Fruit fly (Drosophila melanogaster) whole organism, embryonic: Measurements from ENCODE around the gene CG2865.

Experiments used
- Abd-B ChIP-seq: fragments of 200-800 bp; sonication (Bioruptor generic); optimal IDR thresholded peaks from 2 replicates; lab custom pipeline; 2018; ENCODE audit warnings: missing biosample characterization, mild to moderate bottlenecking, missing genetic modification characterization, moderate library complexity
- Aef1 ChIP-seq: fragments of 200-800 bp; sonication (Bioruptor generic); IDR thresholded peaks from 3 replicates; pipeline ENCODE4 v1.3.6; 2022; ENCODE audit warnings: missing biosample characterization, missing genetic modification characterization
- Atf6 ChIP-seq: fragments of 200-800 bp; sonication (Bioruptor generic); IDR thresholded peaks from 2 replicates; pipeline ENCODE4 v1.3.6; 2022; ENCODE audit warnings: missing biosample characterization, missing genetic modification characterization
- BtbVII ChIP-seq: fragments of 200-800 bp; sonication (Bioruptor generic); optimal IDR thresholded peaks from 3 replicates; lab custom pipeline; 2017; ENCODE audit warnings: missing biosample characterization, mild to moderate bottlenecking, missing genetic modification characterization
- CG10565 ChIP-seq: fragments of 200-800 bp; sonication (Bioruptor generic); optimal IDR thresholded peaks from 3 replicates; lab custom pipeline; 2016; ENCODE audit warnings: missing biosample characterization, mild to moderate bottlenecking, missing genetic modification characterization
- CG11247 ChIP-seq: fragments of 200-800 bp; sonication (Bioruptor generic); IDR thresholded peaks from 2 replicates; pipeline ENCODE4 v1.3.6; 2022; ENCODE audit warnings: missing biosample characterization, missing genetic modification characterization
- CG12104 ChIP-seq: fragments of 200-800 bp; sonication (Bioruptor generic); optimal IDR thresholded peaks from 3 replicates; lab custom pipeline; 2016; ENCODE audit warnings: missing biosample characterization, missing genetic modification characterization
- CG12155 ChIP-seq: fragments of 200-800 bp; sonication (Bioruptor generic); optimal IDR thresholded peaks from 3 replicates; lab custom pipeline; 2016; ENCODE audit warnings: missing biosample characterization, missing genetic modification characterization
- CG1233 ChIP-seq: fragments of 200-800 bp; sonication (Bioruptor generic); optimal IDR thresholded peaks from 4 replicates; lab custom pipeline; 2018; ENCODE audit warnings: missing biosample characterization, mild to moderate bottlenecking, missing genetic modification characterization
- CG13894 ChIP-seq: fragments of 200-800 bp; sonication (Bioruptor generic); optimal IDR thresholded peaks from 3 replicates; lab custom pipeline; 2018; ENCODE audit warnings: missing biosample characterization, mild to moderate bottlenecking, missing genetic modification characterization, moderate library complexity
- CG2202 ChIP-seq: fragments of 200-800 bp; sonication (Bioruptor generic); optimal IDR thresholded peaks from 2 replicates; lab custom pipeline; 2018; ENCODE audit warnings: missing biosample characterization, mild to moderate bottlenecking, missing genetic modification characterization
- CG2678 ChIP-seq: fragments of 200-800 bp; sonication (Bioruptor generic); optimal IDR thresholded peaks from 3 replicates; lab custom pipeline; 2019; ENCODE audit warnings: missing biosample characterization, mild to moderate bottlenecking, missing genetic modification characterization, moderate library complexity
- CG31224 ChIP-seq: fragments of 200-800 bp; sonication (Bioruptor generic); IDR thresholded peaks from 2 replicates; pipeline ENCODE4 v1.3.6; 2022; ENCODE audit warnings: missing biosample characterization, missing genetic modification characterization
- CG32772 ChIP-seq: fragments of 200-800 bp; sonication (Bioruptor generic); IDR thresholded peaks from 2 replicates; pipeline ENCODE4 v1.3.6; 2022; ENCODE audit warnings: missing biosample characterization, missing genetic modification characterization
- CG42726 ChIP-seq: fragments of 200-800 bp; sonication (Bioruptor generic); IDR thresholded peaks from 2 replicates; pipeline ENCODE4 v1.3.6; 2022; ENCODE audit warnings: missing biosample characterization, missing genetic modification characterization; ENCODE audit not compliant: partially characterized antibody
- CG4617 ChIP-seq: fragments of 200-800 bp; sonication (Bioruptor generic); optimal IDR thresholded peaks from 3 replicates; lab custom pipeline; 2016; ENCODE audit warnings: missing biosample characterization, missing genetic modification characterization, borderline replicate concordance
- CG8478 ChIP-seq: fragments of >200 bp; optimal IDR thresholded peaks from 2 replicates; lab custom pipeline; 2018
- CG9797 ChIP-seq: fragments of 200-800 bp; sonication (Bioruptor generic); optimal IDR thresholded peaks from 3 replicates; lab custom pipeline; 2018; ENCODE audit warnings: missing biosample characterization, mild to moderate bottlenecking, missing genetic modification characterization
- D19B ChIP-seq: fragments of 200-800 bp; sonication (Bioruptor generic); optimal IDR thresholded peaks from 2 replicates; lab custom pipeline; 2017; ENCODE audit warnings: missing biosample characterization, mild to moderate bottlenecking, missing genetic modification characterization
- Dad ChIP-seq: fragments of 200-800 bp; sonication (Bioruptor generic); optimal IDR thresholded peaks from 3 replicates; lab custom pipeline; 2016; ENCODE audit warnings: missing biosample characterization, missing genetic modification characterization
- Hr39 ChIP-seq: fragments of >200 bp; optimal IDR thresholded peaks from 2 replicates; lab custom pipeline; 2017
- Hr51 ChIP-seq, 2 experiments: fragments of 200-800 bp; sonication (Bioruptor generic); optimal IDR thresholded peaks; 2 replicates in 1 of 2; 3 replicates in 1 of 2; lab custom pipeline; 2016 to 2018; ENCODE audit warnings: missing biosample characterization in 2 of 2, missing genetic modification characterization in 2 of 2, mild to moderate bottlenecking in 1 of 2, moderate library complexity in 1 of 2
- MESR4 ChIP-seq: fragments of 200-800 bp; sonication (Bioruptor generic); optimal IDR thresholded peaks from 2 replicates; lab custom pipeline; 2018; ENCODE audit warnings: missing biosample characterization, mild to moderate bottlenecking, missing genetic modification characterization, moderate library complexity
- NK7.1 ChIP-seq: fragments of 200-800 bp; sonication (Bioruptor generic); optimal IDR thresholded peaks from 3 replicates; lab custom pipeline; 2016; ENCODE audit warnings: missing biosample characterization, missing genetic modification characterization
- Neu2 ChIP-seq: fragments of 200-800 bp; sonication (Bioruptor generic); optimal IDR thresholded peaks from 3 replicates; lab custom pipeline; 2016; ENCODE audit warnings: missing biosample characterization, missing genetic modification characterization, borderline replicate concordance
- Nf-YC ChIP-seq: fragments of 200-800 bp; optimal IDR thresholded peaks from 3 replicates; lab custom pipeline; 2019; ENCODE audit warnings: missing biosample characterization, mild to moderate bottlenecking, missing genetic modification characterization, moderate library complexity
- PHDP ChIP-seq: fragments of 200-800 bp; sonication (Bioruptor generic); optimal IDR thresholded peaks from 3 replicates; lab custom pipeline; 2018; ENCODE audit warnings: missing biosample characterization, mild to moderate bottlenecking, missing genetic modification characterization, moderate library complexity
- Poxn ChIP-seq: fragments of 200-800 bp; sonication (Bioruptor generic); IDR thresholded peaks from 2 replicates; pipeline ENCODE4 v1.3.6; 2022; ENCODE audit warnings: missing biosample characterization, missing genetic modification characterization
- Sry-β ChIP-seq: fragments of 200-800 bp; sonication (Bioruptor generic); optimal IDR thresholded peaks from 2 replicates; lab custom pipeline; 2018; ENCODE audit warnings: missing biosample characterization, mild to moderate bottlenecking, missing genetic modification characterization, moderate library complexity
- bigmax ChIP-seq: fragments of 200-800 bp; sonication (Bioruptor generic); optimal IDR thresholded peaks from 2 replicates; lab custom pipeline; 2018; ENCODE audit warnings: missing biosample characterization, mild to moderate bottlenecking, missing genetic modification characterization
- bowl ChIP-seq: fragments of 200-800 bp; sonication (Bioruptor generic); IDR thresholded peaks from 2 replicates; pipeline ENCODE4 v1.3.6; 2022; ENCODE audit warnings: missing biosample characterization, missing genetic modification characterization
- cas ChIP-seq: fragments of 200-800 bp; sonication (Bioruptor generic); IDR thresholded peaks from 2 replicates; pipeline ENCODE4 v1.3.6; 2022; ENCODE audit warnings: missing biosample characterization, missing genetic modification characterization
- cato ChIP-seq: fragments of 200-800 bp; sonication (Bioruptor generic); optimal IDR thresholded peaks from 2 replicates; lab custom pipeline; 2016; ENCODE audit warnings: missing biosample characterization, missing genetic modification characterization, borderline replicate concordance
- chm ChIP-seq: fragments of 200-800 bp; sonication (Bioruptor generic); IDR thresholded peaks from 2 replicates; pipeline ENCODE4 v1.3.6; 2022; ENCODE audit warnings: missing biosample characterization, missing genetic modification characterization
- crol ChIP-seq: fragments of 200-800 bp; sonication (Bioruptor generic); IDR thresholded peaks from 2 replicates; pipeline ENCODE4 v1.3.6; 2022; ENCODE audit warnings: missing biosample characterization, missing genetic modification characterization
- cwo ChIP-seq: fragments of 200-800 bp; sonication (Bioruptor generic); optimal IDR thresholded peaks from 3 replicates; lab custom pipeline; 2017; ENCODE audit warnings: missing biosample characterization, missing genetic modification characterization, mild to moderate bottlenecking, moderate library complexity, missing genetic modification reagents
- dysf ChIP-seq: fragments of 200-800 bp; sonication (Bioruptor generic); IDR thresholded peaks from 3 replicates; pipeline ENCODE4 v1.3.6; 2022; ENCODE audit warnings: missing biosample characterization, missing genetic modification characterization
- eve ChIP-seq, 2 experiments: fragments of >200 bp; optimal IDR thresholded peaks; 2 replicates each; lab custom pipeline; 2017; ENCODE audit warnings: missing biosample characterization in 2 of 2, missing genetic modification characterization in 2 of 2
- fd102C ChIP-seq: fragments of 200-800 bp; sonication (Bioruptor generic); optimal IDR thresholded peaks from 2 replicates; lab custom pipeline; 2018; ENCODE audit warnings: missing biosample characterization, mild to moderate bottlenecking, missing genetic modification characterization, moderate library complexity
- fru ChIP-seq: fragments of >200 bp; optimal IDR thresholded peaks from 2 replicates; lab custom pipeline; 2017
- gfzf ChIP-seq: fragments of 200-800 bp; sonication (Bioruptor generic); optimal IDR thresholded peaks from 2 replicates; lab custom pipeline; 2016; ENCODE audit warnings: missing biosample characterization, mild to moderate bottlenecking, missing genetic modification characterization, moderate library complexity
- gro ChIP-seq: fragments of 200-800 bp; sonication (Bioruptor generic); optimal IDR thresholded peaks from 2 replicates; lab custom pipeline; 2016; ENCODE audit warnings: missing biosample characterization, missing genetic modification characterization
- gsb-n ChIP-seq: fragments of 200-800 bp; sonication (Bioruptor generic); optimal IDR thresholded peaks from 3 replicates; lab custom pipeline; 2018; ENCODE audit warnings: missing biosample characterization, mild to moderate bottlenecking, missing genetic modification characterization
- kay ChIP-seq: fragments of 200-800 bp; sonication (Bioruptor generic); optimal IDR thresholded peaks from 2 replicates; lab custom pipeline; 2016; ENCODE audit warnings: missing biosample characterization, missing genetic modification characterization
- mam ChIP-seq: fragments of 200-800 bp; sonication (Bioruptor generic); optimal IDR thresholded peaks from 3 replicates; lab custom pipeline; 2016; ENCODE audit warnings: missing biosample characterization, missing genetic modification characterization
- otp ChIP-seq: fragments of 200-800 bp; sonication (Bioruptor generic); IDR thresholded peaks from 3 replicates; pipeline ENCODE4, ENCODE4 v1.3.6; 2022; ENCODE audit warnings: missing biosample characterization, missing genetic modification characterization
- peb ChIP-seq: fragments of 200-800 bp; sonication (Bioruptor generic); IDR thresholded peaks from 2 replicates; pipeline ENCODE4 v1.3.6; 2022; ENCODE audit warnings: missing biosample characterization, missing genetic modification characterization
- prd ChIP-seq, 3 experiments: fragments of >200 bp in 2 of 3; fragments of 200-800 bp in 1 of 3; sonication (Bioruptor generic) in 1 of 3; optimal IDR thresholded peaks in 2 of 3; IDR thresholded peaks in 1 of 3; 2 replicates in 2 of 3; 3 replicates in 1 of 3; pipeline versions ENCODE4 v1.3.6 to Lab custom; 2017 to 2022; ENCODE audit warnings: missing biosample characterization in 1 of 3, missing genetic modification characterization in 1 of 3
- pum ChIP-seq: fragments of 200-800 bp; sonication (Bioruptor generic); optimal IDR thresholded peaks from 2 replicates; lab custom pipeline; 2016; ENCODE audit warnings: missing biosample characterization, missing genetic modification characterization
- sima ChIP-seq: fragments of 200-800 bp; sonication (Bioruptor generic); optimal IDR thresholded peaks from 2 replicates; lab custom pipeline; 2016; ENCODE audit warnings: missing biosample characterization, missing genetic modification characterization
- tin ChIP-seq: fragments of 200-800 bp; sonication (Bioruptor generic); optimal IDR thresholded peaks from 3 replicates; lab custom pipeline; 2016; ENCODE audit warnings: missing biosample characterization, missing genetic modification characterization
- tx ChIP-seq: fragments of 200-800 bp; sonication (Bioruptor generic); optimal IDR thresholded peaks from 2 replicates; lab custom pipeline; 2016; ENCODE audit warnings: missing biosample characterization, missing genetic modification characterization

The CG2865 gene

DNA sequence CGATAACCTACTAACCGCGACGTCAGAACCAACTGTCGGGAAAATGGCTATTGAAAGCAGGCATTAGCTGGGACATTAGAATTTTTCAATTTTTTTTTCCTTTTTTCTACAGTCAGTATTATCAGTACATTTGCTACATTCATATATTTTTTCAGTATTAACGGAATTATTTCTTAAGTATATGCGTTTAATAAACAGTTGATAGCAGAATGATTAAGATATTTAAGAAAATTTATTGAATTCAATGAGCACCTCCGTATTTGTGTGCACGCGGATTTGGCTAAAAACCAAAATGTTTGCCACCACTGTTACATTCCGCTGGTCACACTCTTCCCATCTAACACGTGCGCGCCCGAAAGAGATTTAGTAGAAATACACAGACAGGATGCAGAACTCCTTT, 30.7 kb downstream of the CG2865 start, which contains the start of the genes temp and CG3071 (continued):
- no peak for TF ChIP-seq sima (GFP tag; lab: Kevin White, UChicago)
- no peak for TF ChIP-seq MESR4
- no peak for TF ChIP-seq Neu2 (GFP tag; lab: Kevin White, UChicago)
- TF ChIP-seq PHDP (tag; lab: Kevin White, UChicago): peak; percentile 39
- TF ChIP-seq crol: no peak
- no peak for TF ChIP-seq Hr39
- TF ChIP-seq Sry-β (GFP tag; lab: Kevin White, UChicago): peak; percentile 99
- TF ChIP-seq D19B (GFP tag; lab: Kevin White, UChicago): peak; percentile 38
- TF ChIP-seq Nf-YC (tag; lab: Kevin White, UChicago): peak; percentile 69
- TF ChIP-seq cwo (GFP tag; lab: Kevin White, UChicago): peak; percentile 72
- peak; percentile 63 for TF ChIP-seq CG13894
- TF ChIP-seq pum (GFP tag; lab: Kevin White, UChicago): peak; percentile 69
- peak; percentile 76 for TF ChIP-seq CG9797 (GFP tag; lab: Kevin White, UChicago)
- peak; percentile 60 to 62 for TF ChIP-seq Hr51 (GFP tag; optimal IDR thresholded peaks at IDR 0.05; lab: Kevin White, UChicago)
- TF ChIP-seq CG12155 (GFP tag; lab: Kevin White, UChicago): peak; percentile 65
- TF ChIP-seq mam (GFP tag; lab: Kevin White, UChicago): peak; percentile 80
- TF ChIP-seq NK7.1 (GFP tag; lab: Kevin White, UChicago): no peak
- TF ChIP-seq CG11247 (GFP tag; lab: Robert Waterston, UW): peak; percentile 21; the same call in 1 of the 2 replicates
- no peak for TF ChIP-seq otp (GFP tag; lab: Robert Waterston, UW)
- TF ChIP-seq Aef1: 0 out of 3 replicates have a peak, but pooled peaks have one; percentile 19
- no peak for TF ChIP-seq bowl (GFP tag; lab: Robert Waterston, UW)
- peak; percentile 26 for TF ChIP-seq CG12104 (GFP tag; lab: Kevin White, UChicago)
- no peak for TF ChIP-seq eve (GFP tag; optimal IDR thresholded peaks at IDR 0.05; lab: Kevin White, UChicago)
- no peak for TF ChIP-seq fd102C
- no peak for TF ChIP-seq CG31224 (GFP tag; lab: Robert Waterston, UW)
- peak; percentile 30 for TF ChIP-seq gsb-n
- no peak for TF ChIP-seq cato (GFP tag; lab: Kevin White, UChicago)
- peak; percentile 73; the same call in 2 of the 3 replicates for TF ChIP-seq dysf (GFP tag; lab: Robert Waterston, UW)
- no peak for TF ChIP-seq CG8478
- TF ChIP-seq tx (GFP tag; lab: Kevin White, UChicago): peak; percentile 47
- no peak for TF ChIP-seq Poxn (GFP tag; lab: Robert Waterston, UW)
- TF ChIP-seq prd (optimal IDR thresholded peaks at IDR 0.05; lab: Kevin White, UChicago): no peak
- TF ChIP-seq prd (GFP tag; IDR thresholded peaks at IDR 0.05; lab: Robert Waterston, UW): peak; percentile 66; the same call in 2 of the 3 replicates
- peak; percentile 73 for TF ChIP-seq Abd-B (GFP tag; lab: Kevin White, UChicago)
- TF ChIP-seq cas (GFP tag; lab: Robert Waterston, UW): no peak
- TF ChIP-seq CG10565 (GFP tag; lab: Kevin White, UChicago): no peak
- TF ChIP-seq bigmax (GFP tag; lab: Kevin White, UChicago): no peak
- peak; percentile 62 for TF ChIP-seq tin
- peak; percentile 50 for TF ChIP-seq CG1233
- peak; percentile 77 for TF ChIP-seq CG2678 (tag; lab: Kevin White, UChicago)
- TF ChIP-seq gro (GFP tag; lab: Kevin White, UChicago): peak; percentile 42
- no peak for TF ChIP-seq chm (GFP tag; lab: Robert Waterston, UW)
- TF ChIP-seq CG4617: peak; percentile 46
- TF ChIP-seq CG32772: no peak; the same call in 1 of the 2 replicates
- TF ChIP-seq CG2202: peak; percentile 6
- peak; percentile 28 for TF ChIP-seq Dad
- peak; percentile 42 for TF ChIP-seq kay (GFP tag; lab: Kevin White, UChicago)
- TF ChIP-seq peb (GFP tag; lab: Robert Waterston, UW): no peak
- no peak for TF ChIP-seq fru (lab: Kevin White, UChicago)
- peak; percentile 33 for TF ChIP-seq BtbVII (GFP tag; lab: Kevin White, UChicago)
- no peak for TF ChIP-seq CG42726 (GFP tag; lab: Robert Waterston, UW)
- no peak for TF ChIP-seq Atf6 (GFP tag; lab: Robert Waterston, UW)
- peak; percentile 64 for TF ChIP-seq gfzf (GFP tag; lab: Kevin White, UChicago)
